Comparison of ENCODE assay signal across 1 fruit fly cellular context in genomic region chr3L:13996992-13997391, dm6.
TF ChIP-seq lines count a peak whose summit lies in the region.

Gene CG17361 (plus strand): TSS chr3L:13997191.

TF ChIP-seq in whole organism, embryonic, 481 proteins besides CTCF, POLR2A, EP300 and RAD21 (continued from another document):
- TF ChIP-seq CG13894 (tag; optimal IDR thresholded peaks at IDR 0.05; lab: Kevin White, UChicago), result no peak
- TF ChIP-seq unpg (GFP tag; optimal IDR thresholded peaks at IDR 0.05; lab: Kevin White, UChicago), result no peak
- TF ChIP-seq Ets97D (GFP tag; optimal IDR thresholded peaks at IDR 0.05; lab: Kevin White, UChicago), result no peak
- peak; percentile 81 for TF ChIP-seq CG7928 (GFP tag; optimal IDR thresholded peaks at IDR 0.05; lab: Kevin White, UChicago)
- no peak for TF ChIP-seq dmrt11E (tag; optimal IDR thresholded peaks at IDR 0.05; lab: Kevin White, UChicago)
- no peak for TF ChIP-seq YL-1 (GFP tag; optimal IDR thresholded peaks at IDR 0.05; lab: Kevin White, UChicago)
- no peak for TF ChIP-seq CG6254 (GFP tag; optimal IDR thresholded peaks at IDR 0.05; lab: Kevin White, UChicago)
- peak; percentile 16; the same call in 1 of the 2 replicates for TF ChIP-seq CG9932 (GFP tag; IDR thresholded peaks at IDR 0.05; lab: Robert Waterston, UW)
- TF ChIP-seq CG17829 (tag; optimal IDR thresholded peaks at IDR 0.05; lab: Kevin White, UChicago), result peak; percentile 11
- peak; percentile 27; the same call in 1 of the 2 replicates for TF ChIP-seq Ptx1 (GFP tag; IDR thresholded peaks at IDR 0.05; lab: Robert Waterston, UW)
- peak; percentile 36 for TF ChIP-seq grau (tag; optimal IDR thresholded peaks at IDR 0.05; lab: Kevin White, UChicago)
- peak; percentile 62 for TF ChIP-seq CG6654 (GFP tag; optimal IDR thresholded peaks at IDR 0.05; lab: Kevin White, UChicago)
- peak; percentile 28; the same call in 1 of the 2 replicates for TF ChIP-seq slbo (GFP tag; IDR thresholded peaks at IDR 0.05; lab: Robert Waterston, UW)
- TF ChIP-seq lola (GFP tag; optimal IDR thresholded peaks at IDR 0.05; lab: Kevin White, UChicago), result no peak
- TF ChIP-seq HLH54F (GFP tag; optimal IDR thresholded peaks at IDR 0.05; lab: Kevin White, UChicago), result no peak
- TF ChIP-seq wdn (GFP tag; IDR thresholded peaks at IDR 0.05; lab: Robert Waterston, UW), result no peak
- TF ChIP-seq Mad (GFP tag; optimal IDR thresholded peaks at IDR 0.05; lab: Kevin White, UChicago), result no peak
- TF ChIP-seq CG18262 (tag; optimal IDR thresholded peaks at IDR 0.05; lab: Kevin White, UChicago), result peak; percentile 18
- TF ChIP-seq CG34422 (GFP tag; IDR thresholded peaks at IDR 0.05; lab: Robert Waterston, UW), result peak; percentile 12; the same call in 1 of the 3 replicates
- TF ChIP-seq hkb (optimal IDR thresholded peaks at IDR 0.05; lab: Kevin White, UChicago), result no peak
- no peak for TF ChIP-seq hkb (GFP tag; IDR thresholded peaks at IDR 0.05; lab: Robert Waterston, UW)
- TF ChIP-seq CG9797 (GFP tag; optimal IDR thresholded peaks at IDR 0.05; lab: Kevin White, UChicago), result peak; percentile 44
- peak; percentile 26 for TF ChIP-seq CG12391 (tag; optimal IDR thresholded peaks at IDR 0.05; lab: Kevin White, UChicago)
- TF ChIP-seq CG14710 (tag; optimal IDR thresholded peaks at IDR 0.05; lab: Kevin White, UChicago), result peak; percentile 14
- TF ChIP-seq CG14965 (GFP tag; optimal IDR thresholded peaks at IDR 0.05; lab: Kevin White, UChicago; ENCODE audit: borderline replicate concordance), result no peak
- TF ChIP-seq E2f2 (GFP tag; IDR thresholded peaks at IDR 0.05; lab: Robert Waterston, UW), result peak; percentile 64
- TF ChIP-seq Oaz (GFP tag; IDR thresholded peaks at IDR 0.05; lab: Robert Waterston, UW), result no peak
- peak; percentile 7 for TF ChIP-seq nmo (GFP tag; optimal IDR thresholded peaks at IDR 0.05; lab: Kevin White, UChicago)
- no peak for TF ChIP-seq CG17359 (tag; optimal IDR thresholded peaks at IDR 0.05; lab: Kevin White, UChicago)
- TF ChIP-seq D (optimal IDR thresholded peaks at IDR 0.05; lab: Kevin White, UChicago), result no peak
- TF ChIP-seq D (GFP tag; optimal IDR thresholded peaks at IDR 0.05; lab: Kevin White, UChicago), result no peak
- TF ChIP-seq pzg (GFP tag; optimal IDR thresholded peaks at IDR 0.05; lab: Kevin White, UChicago), result peak; percentile 38
- no peak for TF ChIP-seq Chrac-16 (GFP tag; optimal IDR thresholded peaks at IDR 0.05; lab: Kevin White, UChicago)
- peak; percentile 15 for TF ChIP-seq CG2712 (tag; optimal IDR thresholded peaks at IDR 0.05; lab: Kevin White, UChicago)
- no peak for TF ChIP-seq Bdp1 (GFP tag; optimal IDR thresholded peaks at IDR 0.05; lab: Kevin White, UChicago)
- no peak for TF ChIP-seq sug (tag; optimal IDR thresholded peaks at IDR 0.05; lab: Kevin White, UChicago)
- no peak for TF ChIP-seq Drgx (GFP tag; IDR thresholded peaks at IDR 0.05; lab: Robert Waterston, UW)
- TF ChIP-seq CG6854 (GFP tag; optimal IDR thresholded peaks at IDR 0.05; lab: Kevin White, UChicago), result no peak
- TF ChIP-seq CG1603 (tag; optimal IDR thresholded peaks at IDR 0.05; lab: Kevin White, UChicago), result peak; percentile 20
- TF ChIP-seq tup (GFP tag; optimal IDR thresholded peaks at IDR 0.05; lab: Kevin White, UChicago), result no peak
- TF ChIP-seq CG17385 (GFP tag; optimal IDR thresholded peaks at IDR 0.05; lab: Kevin White, UChicago), result no peak
- TF ChIP-seq Trl (optimal IDR thresholded peaks at IDR 0.05; lab: Kevin White, UChicago), result no peak
- no peak for TF ChIP-seq Trl (GFP tag; optimal IDR thresholded peaks at IDR 0.05; lab: Kevin White, UChicago)
- TF ChIP-seq CG11504 (tag; optimal IDR thresholded peaks at IDR 0.05; lab: Kevin White, UChicago), result peak; percentile 26
- no peak for TF ChIP-seq zen2 (GFP tag; IDR thresholded peaks at IDR 0.05; lab: Robert Waterston, UW; ENCODE audit: partially characterized antibody)
- no peak for TF ChIP-seq bcd (GFP tag; optimal IDR thresholded peaks at IDR 0.05; lab: Kevin White, UChicago)
- no peak for TF ChIP-seq slou (GFP tag; optimal IDR thresholded peaks at IDR 0.05; lab: Kevin White, UChicago)
- no peak for TF ChIP-seq jing (GFP tag; optimal IDR thresholded peaks at IDR 0.05; lab: Kevin White, UChicago)
- TF ChIP-seq trem (tag; optimal IDR thresholded peaks at IDR 0.05; lab: Kevin White, UChicago), result peak; percentile 22
- TF ChIP-seq CG17361 (GFP tag; IDR thresholded peaks at IDR 0.05; lab: Robert Waterston, UW), result peak; percentile 61; the same call in 2 of the 3 replicates
- no peak for TF ChIP-seq schlank (tag; optimal IDR thresholded peaks at IDR 0.05; lab: Kevin White, UChicago)
- no peak for TF ChIP-seq nom (GFP tag; optimal IDR thresholded peaks at IDR 0.05; lab: Kevin White, UChicago)
- peak; percentile 26 for TF ChIP-seq CG2678 (tag; optimal IDR thresholded peaks at IDR 0.05; lab: Kevin White, UChicago)
- TF ChIP-seq ab (GFP tag; optimal IDR thresholded peaks at IDR 0.05; lab: Kevin White, UChicago), result no peak
- TF ChIP-seq gem (tag; optimal IDR thresholded peaks at IDR 0.05; lab: Kevin White, UChicago), result peak; percentile 27
